Fruit fly (Drosophila melanogaster) whole organism, prepupa: ENCODE measurements around the gene CycA.

Experiments used
- Blimp-1 ChIP-seq: fragments of 200-800 bp; sonication (Bioruptor generic); optimal IDR thresholded peaks from 3 replicates; lab custom pipeline; 2017; ENCODE audit warnings: missing biosample characterization, missing genetic modification characterization, mild to moderate bottlenecking, moderate library complexity, missing genetic modification reagents
- CG10631 ChIP-seq: fragments of 200-800 bp; sonication (Bioruptor generic); optimal IDR thresholded peaks from 2 replicates; lab custom pipeline; 2016; ENCODE audit warnings: missing biosample characterization, missing genetic modification characterization
- CG10669 ChIP-seq: fragments of 200-800 bp; sonication (Bioruptor generic); optimal IDR thresholded peaks from 3 replicates; lab custom pipeline; 2018; ENCODE audit warnings: missing biosample characterization, mild to moderate bottlenecking, missing genetic modification characterization, moderate library complexity
- CG11294 ChIP-seq: fragments of 200-800 bp; sonication (Bioruptor generic); IDR thresholded peaks from 2 replicates; pipeline ENCODE4 v1.3.6; 2022; ENCODE audit warnings: missing biosample characterization, missing genetic modification characterization
- CG11762 ChIP-seq: fragments of 200-800 bp; sonication (Bioruptor generic); optimal IDR thresholded peaks from 3 replicates; lab custom pipeline; 2016; ENCODE audit warnings: missing biosample characterization, missing genetic modification characterization; ENCODE audit not compliant: insufficient read depth
- CG11902 ChIP-seq: fragments of 200-800 bp; sonication (Bioruptor generic); optimal IDR thresholded peaks from 3 replicates; lab custom pipeline; 2016; ENCODE audit warnings: missing biosample characterization, missing genetic modification characterization
- CG15336 ChIP-seq: fragments of 200-800 bp; sonication (Bioruptor generic); IDR thresholded peaks from 2 replicates; pipeline ENCODE4 v1.3.6; 2022; ENCODE audit warnings: missing biosample characterization, missing genetic modification characterization
- CG1621 ChIP-seq: fragments of 200-800 bp; sonication (Bioruptor generic); optimal IDR thresholded peaks from 3 replicates; lab custom pipeline; 2018; ENCODE audit warnings: missing biosample characterization, mild to moderate bottlenecking, missing genetic modification characterization
- CG16779 ChIP-seq: fragments of 200-800 bp; sonication (Bioruptor generic); optimal IDR thresholded peaks from 3 replicates; lab custom pipeline; 2017; ENCODE audit warnings: missing biosample characterization, mild to moderate bottlenecking, missing genetic modification characterization
- CG3032 ChIP-seq: fragments of 200-800 bp; optimal IDR thresholded peaks from 2 replicates; lab custom pipeline; 2019; ENCODE audit warnings: missing biosample characterization, mild to moderate bottlenecking, missing genetic modification characterization, moderate library complexity
- CG31627 ChIP-seq: fragments of 200-800 bp; sonication (Bioruptor generic); optimal IDR thresholded peaks from 3 replicates; lab custom pipeline; 2016; ENCODE audit warnings: missing biosample characterization, missing genetic modification characterization
- CG32006 ChIP-seq: fragments of 200-800 bp; sonication (Bioruptor generic); optimal IDR thresholded peaks from 3 replicates; lab custom pipeline; 2017; ENCODE audit warnings: missing biosample characterization, mild to moderate bottlenecking, missing genetic modification characterization
- CG34406 ChIP-seq: fragments of 200-800 bp; sonication (Bioruptor generic); optimal IDR thresholded peaks from 3 replicates; lab custom pipeline; 2016; ENCODE audit warnings: missing biosample characterization, missing genetic modification characterization
- CG3919 ChIP-seq: fragments of 200-800 bp; sonication (Bioruptor generic); optimal IDR thresholded peaks from 3 replicates; lab custom pipeline; 2016; ENCODE audit warnings: missing biosample characterization, missing genetic modification characterization
- CG4318 ChIP-seq: fragments of 200-800 bp; sonication (Bioruptor generic); optimal IDR thresholded peaks from 3 replicates; lab custom pipeline; 2017; ENCODE audit warnings: missing biosample characterization, mild to moderate bottlenecking, missing genetic modification characterization
- CG6163 ChIP-seq: fragments of 200-800 bp; sonication (Bioruptor generic); IDR thresholded peaks from 3 replicates; pipeline ENCODE4 v1.3.6; 2022; ENCODE audit warnings: missing biosample characterization, missing genetic modification characterization
- CG6792 ChIP-seq: fragments of 200-800 bp; sonication (Bioruptor generic); optimal IDR thresholded peaks from 3 replicates; lab custom pipeline; 2016; ENCODE audit warnings: missing biosample characterization, missing genetic modification characterization
- CG6854 ChIP-seq: fragments of 200-800 bp; sonication (Bioruptor generic); optimal IDR thresholded peaks from 2 replicates; lab custom pipeline; 2017; ENCODE audit warnings: missing biosample characterization, mild to moderate bottlenecking, missing genetic modification characterization
- CG8119 ChIP-seq: fragments of 200-800 bp; sonication (Bioruptor generic); IDR thresholded peaks from 3 replicates; pipeline ENCODE4 v1.3.6; 2022; ENCODE audit warnings: missing biosample characterization, missing genetic modification characterization
- CG8319 ChIP-seq: fragments of 200-800 bp; sonication (Bioruptor generic); optimal IDR thresholded peaks from 3 replicates; lab custom pipeline; 2016; ENCODE audit warnings: missing biosample characterization, missing genetic modification characterization
- Eip75B ChIP-seq: fragments of 200-800 bp; sonication (Bioruptor generic); optimal IDR thresholded peaks from 3 replicates; lab custom pipeline; 2016; ENCODE audit warnings: missing biosample characterization, missing genetic modification characterization
- Eip93F ChIP-seq: fragments of 200-800 bp; sonication (Bioruptor generic); optimal IDR thresholded peaks from 2 replicates; lab custom pipeline; 2016; ENCODE audit warnings: missing biosample characterization, mild to moderate bottlenecking, missing genetic modification characterization
- Ets21C ChIP-seq: fragments of 200-800 bp; sonication (Bioruptor generic); optimal IDR thresholded peaks from 3 replicates; lab custom pipeline; 2016; ENCODE audit warnings: missing biosample characterization, missing genetic modification characterization
- Gug ChIP-seq: fragments of 200-800 bp; sonication (Bioruptor generic); IDR thresholded peaks from 2 replicates; pipeline ENCODE4 v1.3.6; 2022; ENCODE audit warnings: missing biosample characterization, missing genetic modification characterization
- Hr38 ChIP-seq: sonication (Bioruptor generic); optimal IDR thresholded peaks from 2 replicates; lab custom pipeline; 2016; ENCODE audit warnings: missing biosample characterization, missing genetic modification characterization
- Hr39 ChIP-seq: fragments of 200-800 bp; sonication (Bioruptor generic); optimal IDR thresholded peaks from 2 replicates; lab custom pipeline; 2016; ENCODE audit warnings: missing biosample characterization, missing genetic modification characterization
- Hr4 ChIP-seq: fragments of 200-800 bp; sonication (Bioruptor generic); optimal IDR thresholded peaks from 3 replicates; lab custom pipeline; 2016; ENCODE audit warnings: missing biosample characterization, missing genetic modification characterization
- Lpt ChIP-seq: fragments of 200-800 bp; sonication (Bioruptor generic); optimal IDR thresholded peaks from 3 replicates; lab custom pipeline; 2016; ENCODE audit warnings: missing biosample characterization, missing genetic modification characterization
- Met ChIP-seq: fragments of 200-800 bp; sonication (Bioruptor generic); optimal IDR thresholded peaks from 3 replicates; lab custom pipeline; 2016; ENCODE audit warnings: missing biosample characterization, missing genetic modification characterization
- OdsH ChIP-seq: fragments of 200-800 bp; sonication (Bioruptor generic); optimal IDR thresholded peaks from 3 replicates; lab custom pipeline; 2016; ENCODE audit warnings: missing biosample characterization, missing genetic modification characterization
- Smox ChIP-seq: fragments of 200-800 bp; sonication (Bioruptor generic); optimal IDR thresholded peaks from 3 replicates; lab custom pipeline; 2016; ENCODE audit warnings: missing biosample characterization, missing genetic modification characterization
- Sox102F ChIP-seq: fragments of 200-800 bp; sonication (Bioruptor generic); optimal IDR thresholded peaks from 2 replicates; lab custom pipeline; 2016; ENCODE audit warnings: missing biosample characterization, mild to moderate bottlenecking, missing genetic modification characterization
- Sox14 ChIP-seq: fragments of 200-800 bp; sonication (Bioruptor generic); optimal IDR thresholded peaks from 3 replicates; lab custom pipeline; 2016; ENCODE audit warnings: missing biosample characterization, missing genetic modification characterization
- Sox15 ChIP-seq: fragments of 200-800 bp; sonication (Bioruptor generic); optimal IDR thresholded peaks from 3 replicates; lab custom pipeline; 2016; ENCODE audit warnings: missing biosample characterization, missing genetic modification characterization
- achi ChIP-seq: fragments of 200-800 bp; sonication (Bioruptor generic); optimal IDR thresholded peaks from 3 replicates; lab custom pipeline; 2016; ENCODE audit warnings: missing biosample characterization, missing genetic modification characterization
- acj6 ChIP-seq: fragments of 200-800 bp; sonication (Bioruptor generic); optimal IDR thresholded peaks from 3 replicates; lab custom pipeline; 2016; ENCODE audit warnings: missing biosample characterization, missing genetic modification characterization
- cyc ChIP-seq: fragments of 200-800 bp; sonication (Bioruptor generic); optimal IDR thresholded peaks from 3 replicates; lab custom pipeline; 2016; ENCODE audit warnings: missing biosample characterization, missing genetic modification characterization
- dac ChIP-seq: fragments of 200-800 bp; sonication (Bioruptor generic); optimal IDR thresholded peaks from 2 replicates; lab custom pipeline; 2017; ENCODE audit warnings: missing biosample characterization, mild to moderate bottlenecking, missing genetic modification characterization
- dsx ChIP-seq: fragments of 200-800 bp; optimal IDR thresholded peaks from 3 replicates; lab custom pipeline; 2019; ENCODE audit warnings: missing biosample characterization, mild to moderate bottlenecking, missing genetic modification characterization, moderate library complexity; ENCODE audit not compliant: poor library complexity, severe bottlenecking
- eg ChIP-seq: fragments of 200-800 bp; sonication (Bioruptor generic); IDR thresholded peaks from 3 replicates; pipeline ENCODE4 v1.3.6; 2022; ENCODE audit warnings: missing biosample characterization, missing genetic modification characterization
- esn ChIP-seq: fragments of 200-800 bp; sonication (Bioruptor generic); optimal IDR thresholded peaks from 2 replicates; lab custom pipeline; 2016; ENCODE audit warnings: missing biosample characterization, mild to moderate bottlenecking, missing genetic modification characterization, moderate library complexity
- fd59A ChIP-seq: fragments of 200-800 bp; sonication (Bioruptor generic); optimal IDR thresholded peaks from 2 replicates; lab custom pipeline; 2017; ENCODE audit warnings: missing biosample characterization, mild to moderate bottlenecking, missing genetic modification characterization, missing genetic modification reagents
- fd85E ChIP-seq: fragments of 200-800 bp; sonication (Bioruptor generic); optimal IDR thresholded peaks from 3 replicates; lab custom pipeline; 2016; ENCODE audit warnings: missing biosample characterization, missing genetic modification characterization
- fkh ChIP-seq: fragments of 200-800 bp; sonication (Bioruptor generic); optimal IDR thresholded peaks from 3 replicates; lab custom pipeline; 2017; ENCODE audit warnings: missing biosample characterization, mild to moderate bottlenecking, missing genetic modification characterization, moderate library complexity
- lz ChIP-seq: fragments of 200-800 bp; sonication (Bioruptor generic); optimal IDR thresholded peaks from 3 replicates; lab custom pipeline; 2016; ENCODE audit warnings: missing biosample characterization, missing genetic modification characterization
- net ChIP-seq: fragments of 200-800 bp; sonication (Bioruptor generic); optimal IDR thresholded peaks from 3 replicates; lab custom pipeline; 2016; ENCODE audit warnings: missing biosample characterization, missing genetic modification characterization
- salr ChIP-seq, 2 experiments: fragments of 200-800 bp; sonication (Bioruptor generic); optimal IDR thresholded peaks; 3 replicates each; lab custom pipeline; 2016 to 2018; ENCODE audit warnings: missing biosample characterization in 2 of 2, missing genetic modification characterization in 2 of 2, mild to moderate bottlenecking in 1 of 2
- spab ChIP-seq: fragments of 200-800 bp; sonication (Bioruptor generic); optimal IDR thresholded peaks from 2 replicates; lab custom pipeline; 2017; ENCODE audit warnings: missing biosample characterization, mild to moderate bottlenecking, missing genetic modification characterization, missing genetic modification reagents
- svp ChIP-seq: fragments of 200-800 bp; sonication (Bioruptor generic); peaks from one replicate; lab custom pipeline; 2016; ENCODE audit warnings: missing biosample characterization, missing genetic modification characterization
- topi ChIP-seq: fragments of 200-800 bp; sonication (Bioruptor generic); optimal IDR thresholded peaks from 3 replicates; lab custom pipeline; 2016; ENCODE audit warnings: missing biosample characterization, missing genetic modification characterization
- vri ChIP-seq: fragments of 200-800 bp; sonication (Bioruptor generic); optimal IDR thresholded peaks from 3 replicates; lab custom pipeline; 2016; ENCODE audit warnings: missing biosample characterization, mild to moderate bottlenecking, missing genetic modification characterization

CycA gene

DNA sequence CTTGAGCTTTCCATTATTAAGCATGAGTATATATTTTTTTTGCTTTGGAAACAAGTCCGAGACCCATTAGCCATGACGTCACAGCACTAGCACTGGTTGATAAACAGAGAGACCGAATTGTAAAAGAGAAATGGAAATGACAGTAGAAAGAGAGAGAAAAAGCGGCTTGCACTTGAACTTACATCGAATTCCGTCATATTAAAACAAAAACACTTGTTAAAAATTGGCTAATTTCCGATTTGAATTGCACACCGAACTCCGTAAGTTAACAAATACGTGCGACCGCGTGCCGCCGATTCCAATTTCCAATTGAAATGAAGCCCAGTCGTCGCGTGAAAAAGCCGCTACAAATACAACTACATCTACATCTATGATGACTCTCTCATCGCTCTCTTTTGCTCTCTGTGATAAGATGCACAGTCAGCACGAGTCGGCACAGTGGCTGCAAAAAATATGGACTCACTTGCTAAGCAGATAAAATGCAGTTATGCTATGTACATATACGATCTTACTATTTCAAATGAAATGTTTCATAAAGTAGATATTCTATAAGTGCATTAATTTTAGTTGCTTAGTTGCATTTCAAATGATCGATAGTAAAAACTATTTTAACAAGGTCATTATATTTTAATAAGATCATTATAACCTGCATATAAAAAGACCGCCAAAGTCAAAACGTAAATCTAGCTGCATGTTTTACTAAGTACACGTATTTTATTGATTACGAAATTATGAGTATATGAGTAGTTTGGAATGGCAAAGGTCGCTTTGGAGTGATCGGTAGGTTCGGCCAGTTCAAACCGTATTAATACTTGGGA, 13.5 kb downstream of the CycA start:
- TF ChIP-seq salr (GFP tag; optimal IDR thresholded peaks at IDR 0.05; lab: Kevin White, UChicago) = no peak
- TF ChIP-seq CG11902 (GFP tag; lab: Kevin White, UChicago) = no peak
- no peak for TF ChIP-seq Sox15 (GFP tag; lab: Kevin White, UChicago)
- TF ChIP-seq CG3032 = no peak
- TF ChIP-seq CG4318 (GFP tag; lab: Kevin White, UChicago) = no peak
- TF ChIP-seq CG1621 (tag; lab: Kevin White, UChicago) = no peak
- TF ChIP-seq CG32006 (GFP tag; lab: Kevin White, UChicago) = no peak
- TF ChIP-seq svp = no peak
- peak; percentile 59 for TF ChIP-seq vri (GFP tag; lab: Kevin White, UChicago)
- TF ChIP-seq Hr39 = peak; percentile 38
- peak; percentile 30 for TF ChIP-seq fd85E
- peak; percentile 70; the same call in 2 of the 3 replicates for TF ChIP-seq CG6163
- TF ChIP-seq Eip75B = no peak
- TF ChIP-seq OdsH (GFP tag; lab: Kevin White, UChicago) = no peak
- TF ChIP-seq CG16779 (tag; lab: Kevin White, UChicago) = no peak
- TF ChIP-seq achi (GFP tag; lab: Kevin White, UChicago) = peak; percentile 38
- TF ChIP-seq dsx (GFP tag; lab: Kevin White, UChicago) = no peak
- no peak for TF ChIP-seq CG8319 (GFP tag; lab: Kevin White, UChicago)
- peak; percentile 58 for TF ChIP-seq net (GFP tag; lab: Kevin White, UChicago)
- no peak for TF ChIP-seq spab (GFP tag; lab: Kevin White, UChicago)
- no peak for TF ChIP-seq CG3919 (GFP tag; lab: Kevin White, UChicago)
- peak; percentile 20 for TF ChIP-seq CG6792 (GFP tag; lab: Kevin White, UChicago)
- TF ChIP-seq CG34406 = peak; percentile 14
- peak; percentile 61; the same call in 2 of the 3 replicates for TF ChIP-seq eg (GFP tag; lab: Robert Waterston, UW)
- TF ChIP-seq Lpt (GFP tag; lab: Kevin White, UChicago) = peak; percentile 25
- TF ChIP-seq fd59A (GFP tag; lab: Kevin White, UChicago) = no peak
- TF ChIP-seq Smox (GFP tag; lab: Kevin White, UChicago) = peak; percentile 40
- TF ChIP-seq dac = no peak
- peak; percentile 3 for TF ChIP-seq topi (GFP tag; lab: Kevin White, UChicago)
- TF ChIP-seq Hr4 (GFP tag; lab: Kevin White, UChicago) = peak; percentile 43
- no peak for TF ChIP-seq cyc (GFP tag; lab: Kevin White, UChicago)
- no peak for TF ChIP-seq Ets21C (GFP tag; lab: Kevin White, UChicago)
- TF ChIP-seq CG10669 (GFP tag; lab: Kevin White, UChicago) = no peak
- peak; percentile 50 for TF ChIP-seq CG15336 (GFP tag; lab: Robert Waterston, UW)
- peak; percentile 63 for TF ChIP-seq Sox102F
- TF ChIP-seq esn = peak; percentile 57
- TF ChIP-seq CG10631 (GFP tag; lab: Kevin White, UChicago) = no peak
- no peak for TF ChIP-seq Blimp-1 (GFP tag; lab: Kevin White, UChicago)
- no peak for TF ChIP-seq Gug
- TF ChIP-seq CG31627 (GFP tag; lab: Kevin White, UChicago) = peak; percentile 33
- peak; percentile 27; the same call in 2 of the 3 replicates for TF ChIP-seq CG8119 (GFP tag; lab: Robert Waterston, UW)
- TF ChIP-seq Hr38 (GFP tag; lab: Kevin White, UChicago) = no peak
- peak; percentile 44 for TF ChIP-seq Sox14
- peak; percentile 38 for TF ChIP-seq lz (GFP tag; lab: Kevin White, UChicago)
- peak; percentile 40 for TF ChIP-seq CG6854
- no peak for TF ChIP-seq Eip93F
- TF ChIP-seq acj6 (GFP tag; lab: Kevin White, UChicago) = peak; percentile 24
- TF ChIP-seq Met (GFP tag; lab: Kevin White, UChicago) = no peak
- peak; percentile 4 for TF ChIP-seq CG11762
- TF ChIP-seq fkh (GFP tag; lab: Kevin White, UChicago) = no peak
- peak; percentile 27; the same call in 1 of the 2 replicates for TF ChIP-seq CG11294 (GFP tag; lab: Robert Waterston, UW)
